Fruit fly (Drosophila melanogaster) whole organism, adult: Measurements from ENCODE around the gene CG32548.

Experiments used
- CG11617 ChIP-seq: fragments of 200-800 bp; sonication (Bioruptor generic); optimal IDR thresholded peaks from 2 replicates; lab custom pipeline; 2017; ENCODE audit warnings: mild to moderate bottlenecking, missing biosample characterization, missing genetic modification reagents, missing genetic modification characterization
- CG12768 ChIP-seq: fragments of 200-800 bp; sonication (Bioruptor generic); optimal IDR thresholded peaks from 2 replicates; lab custom pipeline; 2017; ENCODE audit warnings: missing biosample characterization, missing genetic modification characterization, mild to moderate bottlenecking, moderate library complexity, missing genetic modification reagents
- CG14711 ChIP-seq: fragments of 200-800 bp; sonication (Bioruptor generic); optimal IDR thresholded peaks from 2 replicates; lab custom pipeline; 2018; ENCODE audit warnings: missing biosample characterization, mild to moderate bottlenecking, missing genetic modification characterization, moderate library complexity
- CG1620 ChIP-seq: fragments of 200-800 bp; sonication (Bioruptor generic); optimal IDR thresholded peaks from 2 replicates; lab custom pipeline; 2016; ENCODE audit warnings: missing biosample characterization, missing genetic modification characterization
- CG33017 ChIP-seq: fragments of 200-800 bp; sonication (Bioruptor generic); optimal IDR thresholded peaks from 2 replicates; lab custom pipeline; 2018; ENCODE audit warnings: missing biosample characterization, mild to moderate bottlenecking, missing genetic modification characterization, moderate library complexity
- CG5204 ChIP-seq: fragments of 200-800 bp; sonication (Bioruptor generic); optimal IDR thresholded peaks from 2 replicates; lab custom pipeline; 2016; ENCODE audit warnings: missing biosample characterization, missing genetic modification characterization
- CG7045 ChIP-seq: fragments of 200-800 bp; sonication (Bioruptor generic); optimal IDR thresholded peaks from 2 replicates; lab custom pipeline; 2017; ENCODE audit warnings: missing biosample characterization, mild to moderate bottlenecking, missing genetic modification characterization
- CG7101 ChIP-seq: fragments of 200-800 bp; sonication (Bioruptor generic); optimal IDR thresholded peaks from 2 replicates; lab custom pipeline; 2018; ENCODE audit warnings: missing biosample characterization, mild to moderate bottlenecking, missing genetic modification characterization, moderate library complexity
- Clk ChIP-seq: fragments of 200-800 bp; sonication (Bioruptor generic); optimal IDR thresholded peaks from 2 replicates; lab custom pipeline; 2017; ENCODE audit warnings: missing biosample characterization, missing genetic modification characterization
- Crg-1 ChIP-seq: fragments of 200-800 bp; sonication (Bioruptor generic); optimal IDR thresholded peaks from 2 replicates; lab custom pipeline; 2016; ENCODE audit warnings: missing biosample characterization, missing genetic modification characterization
- Hr96 ChIP-seq: fragments of 200-800 bp; sonication (Bioruptor generic); optimal IDR thresholded peaks from 2 replicates; lab custom pipeline; 2016; ENCODE audit warnings: missing biosample characterization, missing genetic modification characterization
- Mnt ChIP-seq: fragments of 200-800 bp; sonication (Bioruptor generic); optimal IDR thresholded peaks from 2 replicates; lab custom pipeline; 2016; ENCODE audit warnings: missing biosample characterization, mild to moderate bottlenecking, missing genetic modification characterization
- bab1 ChIP-seq: fragments of 200-800 bp; sonication (Bioruptor generic); optimal IDR thresholded peaks from 3 replicates; lab custom pipeline; 2019; ENCODE audit warnings: missing biosample characterization, mild to moderate bottlenecking, missing genetic modification characterization, moderate library complexity
- cic ChIP-seq: fragments of 200-800 bp; sonication (Bioruptor generic); optimal IDR thresholded peaks from 2 replicates; lab custom pipeline; 2017; ENCODE audit warnings: missing biosample characterization, mild to moderate bottlenecking, missing genetic modification characterization, moderate library complexity
- cnc ChIP-seq, 2 experiments: fragments of >200 bp; optimal IDR thresholded peaks; 2 replicates each; lab custom pipeline; 2017
- kay ChIP-seq: fragments of 200-800 bp; sonication (Bioruptor generic); peaks from one replicate; lab custom pipeline; 2016; ENCODE audit warnings: missing biosample characterization, missing genetic modification characterization, borderline replicate concordance
- ovo ChIP-seq: fragments of 200-800 bp; sonication (Bioruptor generic); optimal IDR thresholded peaks from 2 replicates; lab custom pipeline; 2016; ENCODE audit warnings: missing biosample characterization, missing genetic modification characterization
- pad ChIP-seq: fragments of 200-800 bp; sonication (Bioruptor generic); optimal IDR thresholded peaks from 3 replicates; lab custom pipeline; 2017; ENCODE audit warnings: missing biosample characterization, missing genetic modification characterization, mild to moderate bottlenecking, moderate library complexity, missing genetic modification reagents
- tj ChIP-seq: fragments of 200-800 bp; sonication (Bioruptor generic); optimal IDR thresholded peaks from 3 replicates; lab custom pipeline; 2017; ENCODE audit warnings: missing biosample characterization, mild to moderate bottlenecking, missing genetic modification characterization, moderate library complexity
- toe ChIP-seq: fragments of 200-800 bp; sonication (Bioruptor generic); optimal IDR thresholded peaks from 2 replicates; lab custom pipeline; 2016; ENCODE audit warnings: missing biosample characterization, missing genetic modification characterization

The CG32548 gene

DNA sequence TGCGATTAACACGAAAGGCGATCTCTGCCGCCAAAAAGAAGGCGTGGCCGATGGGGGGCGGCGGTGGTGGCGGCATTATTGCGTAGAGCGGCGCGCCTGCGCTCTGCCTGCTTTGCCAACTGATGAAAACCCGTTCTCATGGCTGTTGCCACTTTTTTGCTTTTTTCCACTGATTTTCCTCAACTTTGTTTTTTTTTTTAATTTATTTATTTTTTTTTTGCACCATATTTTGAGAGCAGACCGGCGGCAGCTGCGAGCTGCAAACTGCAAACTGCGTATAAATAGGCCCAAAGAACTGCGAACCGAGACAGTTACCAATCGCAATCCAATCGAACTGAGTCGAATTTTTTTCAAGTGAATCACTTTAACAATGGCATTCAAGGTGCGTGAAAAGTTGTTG, 18.3 kb downstream of the CG32548 start, which contains the start of gene CG42323:
CG42323 (plus strand) TSS at position 302 of the 400 bp plus-strand sequence.
- TF ChIP-seq ovo (GFP tag; lab: Kevin White, UChicago) = no peak
- no peak for TF ChIP-seq CG1620 (GFP tag; lab: Kevin White, UChicago)
- no peak for TF ChIP-seq toe (GFP tag; lab: Kevin White, UChicago)
- no peak for TF ChIP-seq CG7045

DNA sequence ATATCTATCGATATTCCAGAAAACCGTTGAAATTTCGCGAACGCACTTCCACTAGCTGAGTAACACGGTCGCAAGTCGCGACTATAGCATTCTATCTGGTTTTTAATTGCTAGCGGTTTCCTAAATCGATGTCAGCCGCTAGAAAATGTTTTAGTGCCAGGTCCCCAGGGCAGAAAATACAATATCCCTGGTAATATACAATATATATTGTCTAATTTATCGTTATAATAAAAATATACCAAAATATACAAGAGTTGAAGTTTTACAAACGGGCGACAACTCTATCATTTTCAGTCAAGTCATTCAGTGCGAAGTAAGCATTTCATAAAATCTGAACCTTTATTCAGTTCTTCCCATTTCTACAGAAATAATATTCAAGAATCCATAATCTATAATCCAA, 25.3 kb downstream of the CG32548 start, which contains the start of gene CG15056:
CG15056 (plus strand) TSS at position 301 of the 400 bp plus-strand sequence.
- TF ChIP-seq CG7101 (tag; lab: Kevin White, UChicago) = no peak
- TF ChIP-seq cnc (optimal IDR thresholded peaks at IDR 0.05; lab: Kevin White, UChicago) = no peak
- no peak for TF ChIP-seq CG5204 (GFP tag; lab: Kevin White, UChicago)
- no peak for TF ChIP-seq pad
- no peak for TF ChIP-seq CG7045
- TF ChIP-seq kay = no peak
- no peak for TF ChIP-seq Hr96 (GFP tag; lab: Kevin White, UChicago)
- no peak for TF ChIP-seq CG1620 (GFP tag; lab: Kevin White, UChicago)
- TF ChIP-seq Clk (GFP tag; lab: Kevin White, UChicago) = no peak
- no peak for TF ChIP-seq bab1 (GFP tag; lab: Kevin White, UChicago)
- TF ChIP-seq cic (GFP tag; lab: Kevin White, UChicago) = no peak
- TF ChIP-seq Mnt (GFP tag; lab: Kevin White, UChicago) = no peak
- TF ChIP-seq CG33017 = no peak

DNA sequence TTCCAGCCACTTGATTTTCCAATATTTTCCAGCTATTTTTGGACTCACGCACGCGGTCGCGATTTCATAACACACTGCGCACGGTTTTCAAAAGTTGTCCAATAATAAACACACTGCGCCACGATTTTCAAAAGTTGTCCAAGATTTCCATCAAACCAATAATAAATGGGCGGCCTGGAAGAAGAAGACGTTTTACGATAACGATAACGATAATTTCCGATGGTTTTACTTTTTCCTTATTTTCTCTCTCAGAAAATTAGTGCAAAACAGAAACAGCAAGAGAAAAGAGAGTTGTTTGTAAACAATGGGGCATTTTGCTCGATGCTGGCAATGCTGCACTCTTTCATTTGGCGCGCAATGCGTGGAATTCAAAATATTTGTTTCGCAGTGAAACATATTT, 30.4 kb downstream of the CG32548 start, which contains the start of gene Nt5b:
Nt5b (minus strand) TSS at position 207 of the 400 bp plus-strand sequence.
- TF ChIP-seq cic (GFP tag; lab: Kevin White, UChicago) (no peak), CG1620 (GFP tag; lab: Kevin White, UChicago) (no peak), Crg-1 (no peak), CG33017 (no peak), Mnt (GFP tag; lab: Kevin White, UChicago) (no peak), CG11617 (no peak), pad (no peak), CG5204 (GFP tag; lab: Kevin White, UChicago) (no peak), CG12768 (GFP tag; lab: Kevin White, UChicago) (no peak)

DNA sequence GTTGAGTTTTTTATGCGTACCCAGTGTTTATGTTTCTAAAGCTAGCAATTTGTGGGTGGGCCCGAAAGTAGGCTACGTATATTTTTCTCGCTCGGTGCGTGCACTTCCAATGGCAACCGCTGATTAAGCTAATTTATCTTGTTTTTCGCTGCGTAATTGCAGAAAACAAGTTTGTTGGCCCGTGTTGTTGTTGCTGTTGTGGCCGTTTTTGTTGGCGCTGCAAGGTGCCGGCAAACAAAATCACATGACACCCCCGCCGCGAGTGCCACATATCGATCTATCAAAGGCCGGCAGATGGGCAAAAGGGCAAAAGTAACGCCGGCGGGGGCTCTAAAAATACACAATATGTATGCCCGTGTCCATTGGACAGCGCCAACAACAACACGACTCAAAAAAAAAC, 30.9 kb downstream of the CG32548 start:
- no peak for TF ChIP-seq cnc (optimal IDR thresholded peaks at IDR 0.05; lab: Kevin White, UChicago)
- peak; percentile 92 for TF ChIP-seq tj (GFP tag; lab: Kevin White, UChicago)

DNA sequence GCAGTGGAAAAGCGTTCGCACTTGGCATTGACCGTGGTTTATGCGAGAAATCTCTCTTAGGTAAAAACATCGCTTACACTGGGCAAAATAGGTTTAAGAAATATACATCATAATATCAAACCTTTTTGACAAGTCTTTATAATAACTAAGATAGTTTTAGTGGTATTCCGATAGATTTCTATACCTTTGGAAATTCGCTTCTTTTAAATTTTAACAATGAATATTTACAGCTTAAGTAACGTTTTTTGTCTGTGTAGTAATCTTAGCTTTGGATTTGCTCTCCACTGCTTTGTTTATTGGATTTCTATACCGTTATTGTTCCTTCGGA, 33.0 kb downstream of the CG32548 start:
- no peak for TF ChIP-seq CG11617
- peak; percentile 59 for TF ChIP-seq CG7101 (tag; lab: Kevin White, UChicago)
- peak; percentile 35 for TF ChIP-seq CG33017
- TF ChIP-seq CG1620 (GFP tag; lab: Kevin White, UChicago) = no peak
- TF ChIP-seq Mnt (GFP tag; lab: Kevin White, UChicago) = no peak
- TF ChIP-seq kay = no peak
- peak; percentile 30 for TF ChIP-seq Hr96 (GFP tag; lab: Kevin White, UChicago)
- no peak for TF ChIP-seq CG7045
- peak; percentile 25 for TF ChIP-seq bab1 (GFP tag; lab: Kevin White, UChicago)
- TF ChIP-seq CG14711 (tag; lab: Kevin White, UChicago) = peak; percentile 76
- no peak for TF ChIP-seq cic (GFP tag; lab: Kevin White, UChicago)
- no peak for TF ChIP-seq Crg-1
- no peak for TF ChIP-seq cnc (optimal IDR thresholded peaks at IDR 0.05; lab: Kevin White, UChicago)
- no peak for TF ChIP-seq ovo (GFP tag; lab: Kevin White, UChicago)
- TF ChIP-seq tj (GFP tag; lab: Kevin White, UChicago) = no peak
- no peak for TF ChIP-seq toe (GFP tag; lab: Kevin White, UChicago)
- TF ChIP-seq pad = peak; percentile 19
- no peak for TF ChIP-seq Clk (GFP tag; lab: Kevin White, UChicago)
- no peak for TF ChIP-seq CG12768 (GFP tag; lab: Kevin White, UChicago)

DNA sequence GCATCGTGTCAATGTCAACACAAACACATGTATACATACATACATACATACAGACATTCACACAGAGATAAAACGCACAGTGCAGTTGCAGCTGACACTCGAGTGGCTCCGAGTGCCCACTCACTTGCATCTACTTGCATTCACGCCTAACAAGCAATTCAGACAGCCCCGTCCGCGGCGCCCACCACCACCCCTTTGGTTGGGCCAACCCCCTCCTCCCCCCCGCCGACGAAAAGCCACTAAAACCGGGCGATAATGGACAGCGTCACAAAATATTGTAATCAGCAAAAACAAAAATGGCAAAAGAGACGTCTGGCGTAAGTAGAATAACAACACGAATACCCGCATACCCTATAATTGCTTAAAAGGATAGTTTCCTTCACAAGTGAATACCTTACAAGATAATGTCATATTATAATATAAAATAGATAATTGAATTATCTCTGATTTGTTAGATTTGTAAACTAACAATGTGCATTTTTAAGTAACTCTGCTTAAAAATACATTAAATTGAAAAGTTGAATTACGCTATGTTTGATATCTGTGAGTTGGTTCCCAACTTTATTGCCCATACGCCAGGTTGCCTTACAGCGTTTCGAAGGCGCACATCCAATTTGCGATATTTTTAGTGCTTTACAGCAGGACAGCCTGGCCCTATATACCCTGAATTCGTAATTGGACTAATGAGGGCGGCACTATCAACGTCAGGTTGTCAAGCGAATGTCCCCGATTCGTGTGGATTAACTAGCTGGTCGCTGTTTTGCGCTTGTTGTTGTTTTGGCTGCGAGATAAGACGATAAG, 33.6 kb downstream of the CG32548 start:
- TF ChIP-seq CG5204 (GFP tag; lab: Kevin White, UChicago) (no peak), CG11617 (peak; percentile 54), CG12768 (GFP tag; lab: Kevin White, UChicago) (peak; percentile 19), Crg-1 (no peak), ovo (GFP tag; lab: Kevin White, UChicago) (no peak), Clk (GFP tag; lab: Kevin White, UChicago) (no peak), Hr96 (GFP tag; lab: Kevin White, UChicago) (no peak), bab1 (GFP tag; lab: Kevin White, UChicago) (peak; percentile 15), kay (peak; percentile 53), toe (GFP tag; lab: Kevin White, UChicago) (no peak), cic (GFP tag; lab: Kevin White, UChicago) (peak; percentile 70), cnc (optimal IDR thresholded peaks at IDR 0.05; lab: Kevin White, UChicago) (no peak), CG7101 (tag; lab: Kevin White, UChicago) (no peak), CG1620 (GFP tag; lab: Kevin White, UChicago) (no peak), Mnt (GFP tag; lab: Kevin White, UChicago) (peak; percentile 7), tj (GFP tag; lab: Kevin White, UChicago) (peak; percentile 99), CG33017 (no peak), CG14711 (tag; lab: Kevin White, UChicago) (peak; percentile 10), CG7045 (peak; percentile 26), pad (peak; percentile 20)
